Worm (Caenorhabditis elegans): Measurements from ENCODE around the gene str-115.
A peak's percentile ranks its signal among the peaks of the same experiment; 100 is the strongest.

Gene str-115

ce11 chrV:11312904-11313303 is 44.0 kb downstream of the str-115 start:
- no peak for TF ChIP-seq unc-86 (tag; optimal IDR thresholded peaks at IDR 0.05)
- peak; percentile 53; the same call in 1 of the 2 replicates for TF ChIP-seq grh-1 (GFP tag; IDR thresholded peaks at IDR 0.05)
- TF ChIP-seq nhr-85 (tag), result peak; percentile 19
- TF ChIP-seq lin-14 (GFP tag; optimal IDR thresholded peaks at IDR 0.05), result peak; percentile 16

ce11 chrV:11314025-11314880 is 45.4 kb downstream of the str-115 start:
- TF ChIP-seq lin-13 (GFP tag; optimal IDR thresholded peaks at IDR 0.05) (peak; percentile 59), unc-86 (tag; optimal IDR thresholded peaks at IDR 0.05) (peak; percentile 31), fkh-4 (tag; optimal IDR thresholded peaks at IDR 0.05; ENCODE audit: borderline replicate concordance) (no peak), jun-1 (tag; optimal IDR thresholded peaks at IDR 0.05) (peak; percentile 82), nhr-237 (tag; optimal IDR thresholded peaks at IDR 0.05) (no peak), xbp-1 (tag; optimal IDR thresholded peaks at IDR 0.05) (peak; percentile 66), unc-130 (tag; optimal IDR thresholded peaks at IDR 0.05) (peak; percentile 56), elt-3 (tag; optimal IDR thresholded peaks at IDR 0.05) (peak in 2 of 6 experiments; percentile 77 to 82), C16A3.4 (tag; optimal IDR thresholded peaks at IDR 0.05) (peak; percentile 81), irx-1 (tag; optimal IDR thresholded peaks at IDR 0.05) (peak; percentile 57), nhr-85 (tag) (peak; percentile 81), mef-2 (tag; optimal IDR thresholded peaks at IDR 0.05) (no peak), mep-1 (tag; optimal IDR thresholded peaks at IDR 0.05) (peak; percentile 82), ceh-82 (tag; optimal IDR thresholded peaks at IDR 0.05) (peak; percentile 75 to 86 (median 79)), vab-15 (tag; optimal IDR thresholded peaks at IDR 0.05) (peak; percentile 70), isw-1 (GFP tag; IDR thresholded peaks at IDR 0.05) (no peak), ces-1 (GFP tag; optimal IDR thresholded peaks at IDR 0.05) (no peak), nhr-19 (GFP tag; conservative IDR thresholded peaks at IDR 0.05) (peak; percentile 78), C34B4.2 (tag; optimal IDR thresholded peaks at IDR 0.05) (no peak), blmp-1 (tag; optimal IDR thresholded peaks at IDR 0.05) (peak; percentile 67), skn-1 (tag; optimal IDR thresholded peaks at IDR 0.05) (peak; percentile 66), snpc-4 (tag; optimal IDR thresholded peaks at IDR 0.05) (peak; percentile 70), fkh-10 (GFP tag; optimal IDR thresholded peaks at IDR 0.05) (peak; percentile 7), efl-3 (GFP tag; optimal IDR thresholded peaks at IDR 0.05) (peak; percentile 64), swsn-7 (tag; optimal IDR thresholded peaks at IDR 0.05) (peak; percentile 69), egl-13 (tag; optimal IDR thresholded peaks at IDR 0.05) (peak; percentile 9), ceh-90 (tag; optimal IDR thresholded peaks at IDR 0.05) (no peak), lin-35 (GFP tag; optimal IDR thresholded peaks at IDR 0.05) (peak; percentile 42 to 82), tlp-1 (tag; optimal IDR thresholded peaks at IDR 0.05) (no peak), nhr-90 (tag; optimal IDR thresholded peaks at IDR 0.05; ENCODE audit: poor library complexity) (peak; percentile 84), tbx-2 (tag; optimal IDR thresholded peaks at IDR 0.05) (peak; percentile 64), fos-1 (tag; optimal IDR thresholded peaks at IDR 0.05) (peak; percentile 60), alr-1 (tag; optimal IDR thresholded peaks at IDR 0.05; ENCODE audit: borderline replicate concordance) (no peak), nhr-47 (tag; optimal IDR thresholded peaks at IDR 0.05) (peak; percentile 75), egl-27 (tag; optimal IDR thresholded peaks at IDR 0.05) (no peak), lin-14 (GFP tag; optimal IDR thresholded peaks at IDR 0.05) (peak; percentile 68), efl-1 (optimal IDR thresholded peaks at IDR 0.05) (peak; percentile 50 to 63), efl-1 (GFP tag; optimal IDR thresholded peaks at IDR 0.05 in 1 of 2) (peak; percentile 41 to 94), grh-1 (GFP tag; IDR thresholded peaks at IDR 0.05) (peak; percentile 65), mab-9 (GFP tag; IDR thresholded peaks at IDR 0.05) (no peak), nhr-12 (tag; optimal IDR thresholded peaks at IDR 0.05) (no peak), sup-37 (GFP tag; optimal IDR thresholded peaks at IDR 0.05) (peak; percentile 52), hlh-17 (GFP tag; optimal IDR thresholded peaks at IDR 0.05; ENCODE audit: borderline replicate concordance) (no peak), nhr-20 (tag; optimal IDR thresholded peaks at IDR 0.05) (peak; percentile 83), lin-15B (tag; optimal IDR thresholded peaks at IDR 0.05) (no peak), dsc-1 (tag; optimal IDR thresholded peaks at IDR 0.05) (peak; percentile 84), unc-30 (tag; optimal IDR thresholded peaks at IDR 0.05) (no peak), lsy-2 (tag; optimal IDR thresholded peaks at IDR 0.05) (peak; percentile 62 to 81)
